1 fruit fly cellular context compared by ENCODE assay signal in the genomic region with DNA sequence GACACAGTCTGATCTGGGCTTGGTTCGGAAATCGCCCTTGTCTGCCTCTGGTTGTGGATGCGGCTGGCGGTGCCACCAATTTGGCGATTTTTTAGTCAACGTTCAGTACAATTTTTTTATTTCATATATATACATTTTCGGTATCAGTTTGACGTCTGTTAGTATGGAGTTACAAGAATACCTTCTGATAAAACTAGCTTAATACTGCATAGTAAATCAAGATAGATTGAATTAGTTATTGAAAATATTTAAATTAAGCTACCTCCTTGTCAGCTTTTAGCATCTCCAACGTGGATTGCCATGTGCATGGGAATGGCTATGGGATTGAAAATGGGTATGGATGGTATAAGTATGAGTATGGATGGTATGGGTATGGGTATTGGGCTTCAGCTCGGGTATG.
A peak's percentile ranks its signal among the peaks of the same experiment; 100 is the strongest.
TF ChIP-seq lines count a peak whose summit lies in the region.

No protein-coding gene starts in this region.

TF ChIP-seq in whole organism, prepupa, 60 proteins besides CTCF, POLR2A, EP300 and RAD21 (continued from another document):
- TF ChIP-seq Lpt (GFP tag; optimal IDR thresholded peaks at IDR 0.05; lab: Kevin White, UChicago) (no peak), Sox14 (GFP tag; optimal IDR thresholded peaks at IDR 0.05; lab: Kevin White, UChicago) (no peak), CG10669 (GFP tag; optimal IDR thresholded peaks at IDR 0.05; lab: Kevin White, UChicago) (no peak), Eip78C (GFP tag; lab: Kevin White, UChicago) (peak; percentile 87), CG8319 (GFP tag; optimal IDR thresholded peaks at IDR 0.05; lab: Kevin White, UChicago) (no peak), fd85E (GFP tag; optimal IDR thresholded peaks at IDR 0.05; lab: Kevin White, UChicago) (no peak), net (GFP tag; optimal IDR thresholded peaks at IDR 0.05; lab: Kevin White, UChicago) (no peak), CG7368 (GFP tag; optimal IDR thresholded peaks at IDR 0.05; lab: Kevin White, UChicago) (no peak), svp (GFP tag; lab: Kevin White, UChicago) (peak; percentile 65), dsx (GFP tag; optimal IDR thresholded peaks at IDR 0.05; lab: Kevin White, UChicago; ENCODE audit: poor library complexity, severe bottlenecking) (peak; percentile 30), Hr39 (GFP tag; optimal IDR thresholded peaks at IDR 0.05; lab: Kevin White, UChicago) (no peak), CG11762 (GFP tag; optimal IDR thresholded peaks at IDR 0.05; lab: Kevin White, UChicago; ENCODE audit: insufficient read depth) (no peak), CG1621 (tag; optimal IDR thresholded peaks at IDR 0.05; lab: Kevin White, UChicago) (no peak), CG31627 (GFP tag; optimal IDR thresholded peaks at IDR 0.05; lab: Kevin White, UChicago) (no peak), CG6276 (GFP tag; optimal IDR thresholded peaks at IDR 0.05; lab: Kevin White, UChicago) (no peak), CG6854 (GFP tag; optimal IDR thresholded peaks at IDR 0.05; lab: Kevin White, UChicago) (no peak), achi (GFP tag; optimal IDR thresholded peaks at IDR 0.05; lab: Kevin White, UChicago) (peak; percentile 35), CG3032 (tag; optimal IDR thresholded peaks at IDR 0.05; lab: Kevin White, UChicago) (peak; percentile 7), CG8119 (GFP tag; IDR thresholded peaks at IDR 0.05; lab: Robert Waterston, UW) (no peak), Eip93F (GFP tag; optimal IDR thresholded peaks at IDR 0.05; lab: Kevin White, UChicago) (no peak), CG6808 (GFP tag; optimal IDR thresholded peaks at IDR 0.05; lab: Kevin White, UChicago) (peak; percentile 18), dac (GFP tag; optimal IDR thresholded peaks at IDR 0.05; lab: Kevin White, UChicago) (no peak)
TF ChIP-seq in whole organism, prepupa: peak in this region for 15.
